Fruit fly (Drosophila melanogaster) whole organism, larva: ENCODE results near the gene fy.

Experiments
- noc ChIP-seq: fragments of 200-800 bp; sonication (Bioruptor generic); optimal IDR thresholded peaks from 3 replicates; lab custom pipeline; 2019; ENCODE audit warnings: missing biosample characterization, mild to moderate bottlenecking, missing genetic modification characterization, moderate library complexity

Gene fy

DNA sequence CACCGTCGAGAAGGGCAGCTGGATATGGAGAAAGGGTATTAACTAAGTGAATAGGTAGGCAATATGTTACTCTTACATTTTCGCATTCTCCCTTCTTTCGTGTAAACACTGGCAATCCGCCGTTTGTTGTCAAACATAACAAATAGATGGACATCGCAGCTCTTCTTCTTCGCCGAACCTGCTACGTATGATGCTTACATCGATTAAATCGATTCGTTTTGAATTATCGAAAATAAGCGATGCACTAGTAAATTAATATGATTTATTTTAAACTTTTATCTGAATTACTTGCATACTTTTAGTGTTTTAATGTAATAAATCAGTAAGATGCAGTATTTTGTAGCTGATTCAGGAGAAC is at the start of gene fy:
Gene fy, minus strand, starts transcription at position 353 of the 358 bp plus-strand sequence.
- TF ChIP-seq noc = no peak

DNA sequence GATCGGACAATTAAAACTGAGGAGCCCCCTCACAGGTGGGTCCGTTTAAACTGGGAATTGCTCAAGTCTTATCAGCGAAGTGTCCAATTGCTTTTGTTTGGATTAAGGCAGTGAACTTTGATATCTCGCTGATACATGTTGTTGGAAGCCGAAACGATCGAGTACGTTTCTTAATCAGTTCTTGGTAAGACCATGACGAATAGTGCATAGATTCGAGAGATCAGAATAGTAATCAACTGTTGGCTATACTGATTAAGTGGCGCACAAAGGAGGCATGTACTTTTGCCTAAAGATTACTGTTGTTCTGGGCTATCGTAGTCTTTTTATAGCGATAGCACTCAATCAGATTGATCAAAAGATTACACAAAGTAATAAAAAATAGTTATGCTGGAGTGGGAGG is 48.4 kb upstream of the fy start:
- no peak for TF ChIP-seq noc

DNA sequence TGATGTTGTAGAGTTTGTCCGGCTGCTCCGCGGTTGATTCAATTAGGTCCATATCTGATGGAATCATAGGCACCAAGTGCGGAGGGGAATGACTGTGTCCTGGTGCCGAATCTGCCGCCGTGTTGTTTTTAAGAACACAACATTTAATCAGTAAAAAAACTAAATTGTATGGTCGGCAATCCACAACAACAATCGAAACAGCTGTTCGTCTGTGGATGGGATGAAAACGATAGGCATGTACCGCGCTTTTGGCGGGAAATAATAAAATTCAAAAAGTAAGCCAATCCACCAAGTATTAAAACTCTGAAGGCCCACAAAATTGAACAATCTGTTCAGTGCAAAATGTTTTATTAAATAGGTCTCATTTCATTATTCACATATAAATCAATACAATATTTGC is 46.3 kb upstream of the fy start, which contains the start of gene Aasdh:
Gene Aasdh, minus strand, starts transcription at position 219 of the 400 bp plus-strand sequence.
- TF ChIP-seq noc = no peak

DNA sequence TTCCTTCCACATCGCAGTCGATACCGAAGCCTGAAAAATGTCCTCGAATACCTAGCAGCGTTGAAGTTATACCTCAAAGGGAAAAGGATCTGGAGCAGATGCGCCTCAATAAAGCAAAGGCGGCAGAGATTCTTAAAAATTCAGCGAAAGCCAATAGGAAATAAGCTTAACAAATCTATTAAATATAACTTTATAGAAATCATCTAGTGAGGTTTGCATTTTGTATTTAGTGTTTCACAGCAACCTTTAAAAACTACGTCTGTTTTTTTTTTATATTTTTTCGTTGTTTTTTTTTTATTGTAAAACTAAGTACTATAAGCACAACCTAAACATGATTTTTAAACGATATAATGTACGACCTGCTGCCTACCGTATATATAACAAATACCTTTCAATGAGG is 39.1 kb upstream of the fy start, which contains the start of gene CG31897:
Gene CG31897, plus strand, starts transcription at position 301 of the 400 bp plus-strand sequence.
- no peak for TF ChIP-seq noc

DNA sequence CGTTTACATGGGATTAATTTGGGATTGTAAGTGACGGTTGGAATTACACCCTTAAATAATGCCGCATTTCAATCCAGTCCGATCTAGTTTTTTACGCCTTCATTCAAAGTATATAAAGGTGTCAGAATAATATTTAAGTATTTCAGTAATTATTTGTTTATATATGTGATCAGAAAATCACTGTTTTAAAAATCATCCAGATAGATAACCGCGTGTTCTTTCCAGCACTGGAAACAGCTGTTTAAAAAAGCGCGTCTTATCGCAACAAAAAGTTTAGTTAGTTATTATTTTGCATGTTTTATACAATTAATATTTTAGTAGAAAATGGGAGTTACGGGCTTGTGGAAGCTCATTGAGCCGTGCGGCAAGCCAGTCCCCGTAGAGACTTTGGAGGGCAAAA is 35.0 kb upstream of the fy start, which contains the start of gene mus201:
Gene mus201, plus strand, starts transcription at position 118 of the 400 bp plus-strand sequence.
- no peak for TF ChIP-seq noc

DNA sequence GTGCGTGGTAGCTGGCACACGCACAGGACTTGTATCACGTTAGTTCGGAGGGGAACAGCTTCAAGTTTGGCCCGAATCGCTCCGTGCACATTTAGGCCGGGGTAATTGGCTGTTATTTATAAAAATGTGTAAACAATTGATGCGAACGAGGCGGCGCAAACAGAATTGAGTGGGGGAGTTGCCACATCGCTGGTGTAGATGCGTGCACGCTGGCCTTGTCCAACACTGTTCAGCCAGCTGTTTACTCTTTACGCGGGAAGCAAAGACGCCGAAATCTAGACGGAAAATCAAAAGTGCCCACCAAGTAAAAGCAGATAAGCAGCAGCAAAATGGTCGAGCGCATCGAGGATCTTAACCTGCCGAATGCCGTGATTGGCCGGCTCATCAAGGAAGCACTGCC is 34.1 kb upstream of the fy start, which contains the start of the genes D12 and Chrac-14:
Gene D12, minus strand, starts transcription at position 190 of the 400 bp plus-strand sequence.
Gene Chrac-14, plus strand, starts transcription at position 230 of the 400 bp plus-strand sequence.
- TF ChIP-seq noc = no peak

DNA sequence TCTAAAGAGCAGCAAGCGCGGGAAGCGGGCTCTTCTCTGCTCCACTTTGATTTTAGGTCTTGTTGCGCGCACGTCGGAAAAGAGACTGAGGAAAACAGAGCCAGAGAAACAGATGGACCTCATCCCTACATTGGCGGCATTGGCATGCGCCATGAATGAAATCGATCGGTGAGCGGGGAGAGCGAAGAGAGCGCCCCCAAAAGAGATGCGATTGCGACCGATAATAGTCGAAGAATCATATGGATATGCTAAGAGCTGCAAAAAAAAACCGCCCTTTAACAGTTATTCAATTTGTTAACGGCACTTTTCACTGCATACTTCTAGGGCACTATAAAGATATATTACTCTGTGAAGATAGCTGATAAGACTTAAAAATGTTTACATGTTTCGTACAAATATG is 30.4 kb upstream of the fy start, which contains the start of gene grk:
Gene grk, minus strand, starts transcription at position 87 of the 400 bp plus-strand sequence.
- TF ChIP-seq noc = no peak

DNA sequence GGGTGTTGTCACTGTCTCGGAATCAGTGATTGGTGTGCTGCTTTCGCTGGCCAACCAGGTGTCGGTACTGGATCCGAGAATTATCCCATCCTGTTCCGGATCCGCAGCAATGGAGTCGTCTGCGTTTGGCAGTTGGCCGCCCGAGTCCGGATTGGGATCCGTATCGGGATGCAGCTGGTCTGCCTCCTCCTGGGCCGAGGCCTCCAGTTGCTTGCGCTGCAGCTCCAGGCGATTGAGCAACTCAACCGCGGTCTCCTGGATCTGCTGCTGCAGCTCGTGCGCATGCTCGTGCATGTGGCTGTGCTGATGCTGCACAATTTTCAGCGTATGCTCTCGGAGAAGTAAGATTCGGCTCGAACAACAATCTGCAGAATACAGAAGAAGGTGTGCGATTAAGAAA is 29.1 kb upstream of the fy start:
- no peak for TF ChIP-seq noc

DNA sequence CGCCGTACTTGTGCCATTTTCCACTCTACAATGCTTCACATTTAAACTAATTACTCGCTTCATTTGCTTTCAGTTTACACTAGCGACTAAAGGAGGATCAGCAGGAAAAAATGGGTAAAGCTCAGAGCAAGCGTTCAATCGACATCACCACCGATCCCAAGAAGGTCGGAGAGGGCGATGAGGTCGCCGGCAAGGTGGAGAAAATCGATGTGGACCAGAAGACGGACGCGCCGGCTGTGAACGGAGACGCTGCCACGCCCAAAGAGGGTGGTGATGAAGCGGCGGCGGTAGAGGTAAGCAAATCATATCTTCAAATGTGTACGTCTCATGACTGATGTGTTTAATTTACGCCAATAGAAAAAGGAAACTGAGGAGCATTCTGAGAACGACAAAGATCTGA is 23.7 kb upstream of the fy start:
- TF ChIP-seq noc = no peak

DNA sequence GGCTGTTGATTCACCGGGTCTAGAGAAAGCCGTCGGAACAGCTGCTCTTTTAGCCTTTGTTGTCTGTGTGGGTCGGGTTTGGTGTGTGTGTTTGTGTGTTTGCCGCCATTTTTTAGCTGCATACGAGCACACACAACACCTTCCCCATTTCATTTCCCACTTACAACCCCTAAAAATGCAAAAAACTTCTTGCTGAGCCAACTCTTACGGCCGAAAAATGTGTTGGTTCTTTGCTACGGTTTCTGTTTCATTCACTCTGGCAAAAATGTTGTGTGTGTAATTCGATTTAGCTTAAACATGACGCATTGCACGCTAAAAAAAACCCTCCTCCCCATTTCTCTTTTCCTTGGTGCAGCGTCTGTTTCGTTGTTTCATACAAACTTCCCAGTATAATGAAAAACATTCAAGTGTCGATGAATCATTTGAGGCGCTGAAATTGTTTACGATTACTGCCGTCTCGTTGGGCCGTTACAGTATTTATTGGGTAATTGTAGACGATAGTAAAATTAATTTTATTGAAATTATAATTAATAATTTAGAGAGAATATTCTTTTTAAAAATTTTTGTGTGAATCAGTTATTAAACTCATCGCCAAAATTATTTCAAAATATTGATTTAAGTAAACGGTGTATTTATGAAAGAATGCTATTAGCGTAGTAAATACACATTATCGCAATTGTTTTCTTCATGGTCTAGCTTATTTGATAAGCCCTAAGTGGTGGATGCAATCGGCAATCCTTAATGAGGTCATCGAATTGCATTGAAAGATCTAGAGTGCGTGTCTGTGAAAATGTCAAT is 23.1 kb upstream of the fy start:
- TF ChIP-seq noc = no peak

DNA sequence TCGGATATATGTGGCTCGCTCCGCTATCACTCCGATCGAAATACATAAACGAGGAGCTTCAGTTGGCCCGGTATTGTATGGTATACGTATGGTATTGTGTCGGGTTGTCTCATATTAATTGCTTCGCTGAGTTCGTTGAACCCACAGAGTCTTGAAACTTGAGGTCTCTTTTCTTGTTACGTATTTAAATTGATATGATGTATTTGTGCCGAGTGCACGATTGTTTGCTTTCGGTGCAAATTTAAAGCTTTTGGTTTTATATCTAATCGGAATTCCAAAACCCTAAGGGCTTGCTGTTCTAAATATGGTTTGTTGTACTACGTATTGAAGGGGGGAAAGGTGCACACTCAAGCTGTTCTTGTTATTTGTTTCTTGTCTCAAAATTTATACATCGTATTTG is 22.1 kb upstream of the fy start:
- no peak for TF ChIP-seq noc

DNA sequence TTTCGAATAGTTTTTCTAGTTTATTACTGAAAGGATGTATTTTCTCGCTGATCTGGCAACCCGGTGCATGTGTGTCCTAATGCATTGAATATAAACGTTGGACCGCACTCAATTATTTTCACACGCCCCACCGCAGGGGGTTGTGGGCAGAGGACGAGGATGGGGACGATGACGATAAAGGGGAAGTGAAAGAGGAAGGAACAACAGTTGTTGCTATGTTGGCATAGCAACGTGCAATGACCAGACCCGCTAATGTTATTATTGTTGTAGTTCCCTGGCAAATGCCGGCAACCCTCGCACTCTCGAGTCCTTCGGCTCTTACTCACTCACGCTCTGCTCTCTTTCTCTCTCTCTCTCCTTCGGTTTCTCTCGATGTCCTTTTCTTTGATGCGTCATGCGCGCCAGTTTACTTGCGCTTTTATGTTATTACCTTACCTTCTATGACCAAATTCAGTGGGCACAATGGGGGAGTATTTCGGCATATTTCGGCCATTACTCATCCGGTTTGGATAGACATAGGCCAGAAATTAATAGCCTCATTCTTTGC is 21.7 kb upstream of the fy start:
- no peak for TF ChIP-seq noc

DNA sequence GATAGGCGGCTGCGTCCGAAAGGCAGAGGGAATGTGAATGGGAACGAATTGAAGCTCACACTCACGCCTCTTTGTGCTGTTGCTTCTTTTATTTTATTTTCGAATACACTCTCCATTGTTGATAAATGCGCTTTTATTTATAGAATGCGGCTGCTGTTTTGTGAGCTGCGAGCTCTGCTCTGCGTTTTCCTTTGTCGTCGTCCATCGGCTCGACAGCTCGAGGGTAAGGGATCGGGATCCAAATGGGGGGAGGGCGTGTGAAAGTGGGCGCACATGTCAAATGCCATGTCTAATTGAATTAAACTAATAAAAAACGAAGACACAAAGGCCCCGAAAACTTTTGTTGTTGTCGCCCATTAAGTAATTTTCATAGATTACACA is 21.0 kb upstream of the fy start:
- TF ChIP-seq noc = no peak

DNA sequence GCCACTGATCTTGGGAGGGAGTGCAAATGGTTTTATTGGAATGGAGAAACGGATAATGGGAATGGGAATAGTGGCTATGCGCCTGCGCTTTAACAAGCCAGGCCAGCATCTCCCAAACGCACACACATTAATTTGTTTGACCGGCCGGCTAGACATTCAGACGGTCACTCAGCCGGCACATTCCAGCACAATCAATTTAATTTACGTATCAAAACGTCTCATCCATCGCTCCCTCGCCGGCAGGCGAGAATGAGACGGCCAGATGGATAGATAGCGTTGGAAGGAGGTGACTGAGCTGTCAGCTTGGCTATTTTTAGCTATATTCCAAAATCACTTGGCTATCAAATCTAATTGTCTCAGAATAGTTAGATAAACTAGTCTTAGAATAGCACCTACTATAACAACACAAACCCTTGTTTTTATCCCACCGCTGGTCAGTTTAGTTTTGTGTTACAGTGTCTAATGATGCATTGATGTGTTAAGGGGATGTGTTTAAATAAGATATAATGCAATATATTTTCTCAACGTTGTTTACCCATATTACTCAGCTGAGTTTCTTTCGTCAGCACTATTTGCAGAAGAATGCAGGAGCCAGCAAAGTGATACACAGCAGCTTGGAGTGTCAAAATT is 20.5 kb upstream of the fy start:
- TF ChIP-seq noc = no peak

DNA sequence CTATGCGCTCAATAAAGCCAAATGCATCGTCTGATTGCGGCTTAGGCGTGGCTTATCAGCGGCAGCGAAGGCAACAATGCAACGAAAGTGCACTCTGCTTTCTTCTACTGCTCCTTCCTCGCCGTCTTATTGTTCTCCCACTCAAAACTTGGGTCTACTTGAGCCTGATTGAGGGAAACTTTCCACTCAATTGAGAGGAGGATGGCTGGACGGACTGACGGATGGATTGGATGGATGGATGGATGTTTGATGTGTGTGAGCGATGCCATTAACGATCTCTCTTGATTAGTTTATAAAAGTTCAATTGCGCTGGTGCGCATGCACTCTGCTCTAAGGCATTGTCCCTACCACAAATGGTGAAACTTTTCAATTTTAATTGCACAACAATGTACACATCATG is 20.0 kb upstream of the fy start:
- TF ChIP-seq noc = no peak

DNA sequence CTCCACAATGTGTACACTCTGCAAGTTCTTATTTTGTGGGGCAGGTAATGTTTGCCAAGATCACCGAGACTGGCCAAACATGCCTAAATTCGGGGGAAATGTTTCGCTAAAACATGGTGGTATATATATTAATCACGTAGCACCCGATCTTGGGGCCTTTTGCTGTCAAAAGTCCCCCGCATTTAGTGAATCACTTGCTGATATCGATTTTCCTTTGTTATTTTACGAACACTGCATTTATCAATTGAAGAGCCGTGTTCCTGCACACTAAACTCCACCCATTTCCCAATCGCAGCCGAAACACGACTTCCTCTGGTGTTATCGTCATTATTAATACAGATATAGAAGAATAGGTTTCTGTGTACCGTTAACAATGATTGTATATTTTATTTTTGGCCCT is 18.6 kb upstream of the fy start:
- TF ChIP-seq noc = no peak

DNA sequence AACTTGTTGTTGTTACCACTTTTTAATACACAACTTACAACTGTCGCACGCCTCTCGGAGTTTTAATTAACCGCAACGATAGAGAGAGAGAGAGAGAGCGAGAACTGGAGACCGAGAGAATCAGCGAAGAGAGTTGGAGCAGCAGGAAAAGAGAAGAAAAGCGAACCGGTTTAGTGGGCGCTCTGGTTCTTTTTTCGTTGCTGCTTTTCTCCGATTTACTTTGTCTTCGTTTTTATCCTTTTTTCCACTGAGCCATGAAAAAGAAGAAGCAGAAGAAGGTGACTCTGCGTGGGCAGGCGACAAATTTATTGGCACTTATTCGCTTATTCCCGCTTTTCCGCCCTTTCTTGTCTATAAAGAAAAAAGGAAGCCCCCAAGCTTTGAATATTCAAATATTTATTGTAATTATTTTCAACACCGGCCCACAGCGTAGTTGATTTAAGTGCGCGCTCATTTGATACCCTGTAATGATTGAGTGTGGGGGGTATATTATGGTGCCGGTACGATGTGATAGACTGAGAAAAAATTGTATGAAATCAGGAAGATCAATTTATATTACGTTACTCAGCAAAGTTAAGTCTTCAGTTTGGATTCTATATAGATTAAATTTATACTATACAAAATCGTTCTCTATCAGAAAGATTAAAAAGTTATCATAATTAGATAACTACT is 17.3 kb upstream of the fy start:
- TF ChIP-seq noc = no peak
